Fruit fly (Drosophila melanogaster) whole organism, pupa: ENCODE data around the gene CG33795.

Source experiments
- CG13204 ChIP-seq: fragments of 200-800 bp; sonication (Bioruptor generic); optimal IDR thresholded peaks from 2 replicates; lab custom pipeline; 2018; ENCODE audit warnings: missing biosample characterization, mild to moderate bottlenecking, missing genetic modification characterization, moderate library complexity
- CG14655 ChIP-seq: fragments of 200-800 bp; sonication (Bioruptor generic); optimal IDR thresholded peaks from 3 replicates; lab custom pipeline; 2017; ENCODE audit warnings: mild to moderate bottlenecking, missing biosample characterization, missing genetic modification reagents, missing genetic modification characterization
- CG32121 ChIP-seq: fragments of 200-800 bp; sonication (Bioruptor generic); IDR thresholded peaks from 2 replicates; pipeline ENCODE4 v1.3.6; 2022; ENCODE audit warnings: missing biosample characterization, missing genetic modification characterization
- CG4496 ChIP-seq: fragments of 200-800 bp; sonication (Bioruptor generic); IDR thresholded peaks from 3 replicates; pipeline ENCODE4 v1.3.6; 2022; ENCODE audit warnings: missing biosample characterization, missing genetic modification characterization
- CG8159 ChIP-seq: fragments of 200-800 bp; sonication (Bioruptor generic); optimal IDR thresholded peaks from 3 replicates; lab custom pipeline; 2018; ENCODE audit warnings: missing biosample characterization, mild to moderate bottlenecking, missing genetic modification characterization, moderate library complexity
- CG8301 ChIP-seq: fragments of 200-800 bp; sonication (Bioruptor generic); optimal IDR thresholded peaks from 2 replicates; lab custom pipeline; 2018; ENCODE audit warnings: missing biosample characterization, mild to moderate bottlenecking, missing genetic modification characterization
- CG9948 ChIP-seq: fragments of 200-800 bp; sonication (Bioruptor generic); optimal IDR thresholded peaks from 2 replicates; lab custom pipeline; 2018; ENCODE audit warnings: missing biosample characterization, mild to moderate bottlenecking, missing genetic modification characterization, moderate library complexity
- EcR ChIP-seq: fragments of 200-800 bp; sonication (Bioruptor generic); optimal IDR thresholded peaks from 3 replicates; lab custom pipeline; 2019; ENCODE audit warnings: missing biosample characterization, missing genetic modification characterization, mild to moderate bottlenecking, moderate library complexity, missing genetic modification reagents
- Pif1A ChIP-seq: fragments of 200-800 bp; sonication (Bioruptor generic); optimal IDR thresholded peaks from 3 replicates; lab custom pipeline; 2016; ENCODE audit warnings: missing biosample characterization, missing genetic modification characterization
- Pif1B ChIP-seq: fragments of 200-800 bp; sonication (Bioruptor generic); optimal IDR thresholded peaks from 3 replicates; lab custom pipeline; 2016; ENCODE audit warnings: missing biosample characterization, missing genetic modification characterization
- gl ChIP-seq: fragments of 200-800 bp; sonication (Bioruptor generic); optimal IDR thresholded peaks from 2 replicates; lab custom pipeline; 2018; ENCODE audit warnings: missing biosample characterization, mild to moderate bottlenecking, missing genetic modification characterization

dm6 chr3L:16143685-16144539 lies 27.3 kb downstream of the CG33795 start, which contains the start of gene CG32152:
- TF ChIP-seq CG8159 (tag; lab: Kevin White, UChicago) (no peak), EcR (GFP tag; lab: Kevin White, UChicago) (no peak), CG4496 (GFP tag; lab: Robert Waterston, UW) (peak; percentile 65; the same call in 2 of the 3 replicates), CG14655 (GFP tag; lab: Kevin White, UChicago) (no peak), CG8301 (tag; lab: Kevin White, UChicago) (no peak), CG32121 (peak; percentile 81), Pif1A (GFP tag; lab: Kevin White, UChicago) (no peak), CG13204 (GFP tag; lab: Kevin White, UChicago) (no peak), Pif1B (GFP tag; lab: Kevin White, UChicago) (no peak), CG9948 (tag; lab: Kevin White, UChicago) (no peak), gl (tag; lab: Kevin White, UChicago) (no peak)
